Worm (Caenorhabditis elegans): ENCODE measurements around the gene tbc-12.

DNA sequence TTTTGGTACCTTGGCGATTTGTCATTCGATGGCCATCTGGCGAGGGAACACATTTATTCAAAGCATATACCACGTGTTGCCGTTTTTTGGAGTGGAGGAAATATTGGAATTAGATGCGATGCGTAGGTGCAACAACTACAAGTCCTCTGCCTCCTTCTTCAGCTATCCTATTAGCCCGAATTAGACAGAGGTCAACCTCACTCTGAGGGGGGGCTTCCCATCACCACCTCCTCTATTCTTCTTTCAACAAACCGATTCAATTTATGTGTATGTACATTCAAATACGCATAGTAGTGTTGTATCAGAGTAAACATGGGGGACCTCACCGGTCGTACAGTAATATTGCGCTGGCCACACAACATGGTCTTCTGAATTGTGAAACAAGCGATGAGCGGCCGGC lies 34.4 kb downstream of the tbc-12 start:
- TF ChIP-seq nhr-76 (tag; optimal IDR thresholded peaks at IDR 0.05) (no peak), nhr-20 (tag; optimal IDR thresholded peaks at IDR 0.05) (no peak), mdl-1 (tag; optimal IDR thresholded peaks at IDR 0.05) (no peak), jun-1 (tag; optimal IDR thresholded peaks at IDR 0.05) (no peak), pqm-1 (tag; optimal IDR thresholded peaks at IDR 0.05) (no peak), unc-130 (tag; optimal IDR thresholded peaks at IDR 0.05) (no peak)
